Fruit fly (Drosophila melanogaster) whole organism, embryonic: Measurements from ENCODE around the gene CG13634.

Experiments
- CG13123 ChIP-seq: fragments of 200-800 bp; sonication (Bioruptor generic); optimal IDR thresholded peaks from 2 replicates; lab custom pipeline; 2016; ENCODE audit warnings: missing biosample characterization, missing genetic modification characterization
- CG15011 ChIP-seq: fragments of 200-800 bp; sonication (Bioruptor generic); optimal IDR thresholded peaks from 3 replicates; lab custom pipeline; 2018; ENCODE audit warnings: missing biosample characterization, mild to moderate bottlenecking, missing genetic modification characterization
- CG1603 ChIP-seq: fragments of 200-800 bp; sonication (Bioruptor generic); optimal IDR thresholded peaks from 2 replicates; lab custom pipeline; 2019; ENCODE audit warnings: missing biosample characterization, mild to moderate bottlenecking, missing genetic modification characterization, moderate library complexity
- CG16813 ChIP-seq: fragments of 200-800 bp; sonication (Bioruptor generic); IDR thresholded peaks from 3 replicates; pipeline ENCODE4 v1.3.6; 2022; ENCODE audit warnings: missing biosample characterization, missing genetic modification characterization; ENCODE audit not compliant: partially characterized antibody
- CG17328 ChIP-seq: fragments of 200-800 bp; sonication (Bioruptor generic); IDR thresholded peaks from 2 replicates; pipeline ENCODE4 v1.3.6; 2022; ENCODE audit warnings: missing biosample characterization, missing genetic modification characterization
- CG18011 ChIP-seq: fragments of 200-800 bp; sonication (Bioruptor generic); optimal IDR thresholded peaks from 2 replicates; lab custom pipeline; 2017; ENCODE audit warnings: missing biosample characterization, missing genetic modification characterization, mild to moderate bottlenecking, moderate library complexity, missing genotype
- CG2199 ChIP-seq: fragments of 200-800 bp; sonication (Bioruptor generic); IDR thresholded peaks from 3 replicates; pipeline ENCODE4 v1.3.6; 2022; ENCODE audit warnings: missing biosample characterization, missing genetic modification characterization
- CG2202 ChIP-seq: fragments of 200-800 bp; sonication (Bioruptor generic); optimal IDR thresholded peaks from 2 replicates; lab custom pipeline; 2018; ENCODE audit warnings: missing biosample characterization, mild to moderate bottlenecking, missing genetic modification characterization
- CG3163 ChIP-seq: fragments of 200-800 bp; sonication (Bioruptor generic); optimal IDR thresholded peaks from 3 replicates; lab custom pipeline; 2016; ENCODE audit warnings: missing biosample characterization, missing genetic modification characterization
- CG32772 ChIP-seq: fragments of 200-800 bp; sonication (Bioruptor generic); IDR thresholded peaks from 2 replicates; pipeline ENCODE4 v1.3.6; 2022; ENCODE audit warnings: missing biosample characterization, missing genetic modification characterization
- CG34224 ChIP-seq: fragments of 200-800 bp; sonication (Bioruptor generic); IDR thresholded peaks from 3 replicates; pipeline ENCODE4 v1.3.6; 2022; ENCODE audit warnings: missing biosample characterization, missing genetic modification characterization; ENCODE audit not compliant: partially characterized antibody
- CG3995 ChIP-seq: fragments of 200-800 bp; sonication (Bioruptor generic); optimal IDR thresholded peaks from 3 replicates; lab custom pipeline; 2016; ENCODE audit warnings: missing biosample characterization, missing genetic modification characterization
- CG4820 ChIP-seq: fragments of 200-800 bp; sonication (Bioruptor generic); optimal IDR thresholded peaks from 3 replicates; lab custom pipeline; 2016; ENCODE audit warnings: missing biosample characterization, missing genetic modification characterization
- CG6175 ChIP-seq: fragments of 200-800 bp; sonication (Bioruptor generic); IDR thresholded peaks from 3 replicates; pipeline ENCODE4 v1.3.6; 2022; ENCODE audit warnings: missing biosample characterization, missing genetic modification characterization
- CG8924 ChIP-seq: fragments of 200-800 bp; optimal IDR thresholded peaks from 3 replicates; lab custom pipeline; 2019; ENCODE audit warnings: missing biosample characterization, mild to moderate bottlenecking, missing genetic modification characterization, moderate library complexity
- CG9932 ChIP-seq: fragments of 200-800 bp; sonication (Bioruptor generic); IDR thresholded peaks from 2 replicates; pipeline ENCODE4 v1.3.6; 2022; ENCODE audit warnings: missing biosample characterization, missing genetic modification characterization
- Chrac-16 ChIP-seq: fragments of 200-800 bp; sonication (Bioruptor generic); optimal IDR thresholded peaks from 3 replicates; lab custom pipeline; 2016; ENCODE audit warnings: missing biosample characterization, missing genetic modification characterization
- CoRest ChIP-seq: fragments of 200-800 bp; sonication (Bioruptor generic); optimal IDR thresholded peaks from 3 replicates; lab custom pipeline; 2018; ENCODE audit warnings: missing biosample characterization, mild to moderate bottlenecking, missing genetic modification characterization, moderate library complexity
- Dll ChIP-seq: fragments of 200-800 bp; sonication (Bioruptor generic); IDR thresholded peaks from 4 replicates; pipeline ENCODE4 v1.3.6; 2022; ENCODE audit warnings: missing biosample characterization, missing genetic modification characterization; ENCODE audit not compliant: partially characterized antibody
- Doc2 ChIP-seq: fragments of 200-800 bp; sonication (Bioruptor generic); IDR thresholded peaks from 2 replicates; pipeline ENCODE4 v1.3.6; 2022; ENCODE audit warnings: missing biosample characterization, missing genetic modification characterization
- Dref ChIP-seq: fragments of 200-800 bp; sonication (Bioruptor generic); IDR thresholded peaks from 2 replicates; pipeline ENCODE4 v1.3.6; 2022; ENCODE audit warnings: missing biosample characterization, missing genetic modification characterization
- HLH54F ChIP-seq: fragments of 200-800 bp; sonication (Bioruptor generic); optimal IDR thresholded peaks from 3 replicates; lab custom pipeline; 2016; ENCODE audit warnings: missing biosample characterization, missing genetic modification characterization
- Hr39 ChIP-seq: fragments of >200 bp; optimal IDR thresholded peaks from 2 replicates; lab custom pipeline; 2017
- Lim3 ChIP-seq: fragments of 200-800 bp; sonication (Bioruptor generic); IDR thresholded peaks from 2 replicates; pipeline ENCODE4 v1.3.6; 2022; ENCODE audit warnings: missing biosample characterization, missing genetic modification characterization
- Lpt ChIP-seq: fragments of >200 bp; optimal IDR thresholded peaks from 2 replicates; lab custom pipeline; 2018; ENCODE audit warnings: missing biosample characterization, missing genetic modification characterization
- Mad ChIP-seq: fragments of 200-800 bp; sonication (Bioruptor generic); optimal IDR thresholded peaks from 2 replicates; lab custom pipeline; 2016; ENCODE audit warnings: missing biosample characterization, missing genetic modification characterization
- Meics ChIP-seq: fragments of 200-800 bp; sonication (Bioruptor generic); optimal IDR thresholded peaks from 2 replicates; lab custom pipeline; 2017; ENCODE audit warnings: missing biosample characterization, mild to moderate bottlenecking, missing genetic modification characterization
- Neu2 ChIP-seq: fragments of 200-800 bp; sonication (Bioruptor generic); optimal IDR thresholded peaks from 3 replicates; lab custom pipeline; 2016; ENCODE audit warnings: missing biosample characterization, missing genetic modification characterization, borderline replicate concordance
- Sox102F ChIP-seq: fragments of 200-800 bp; sonication (Bioruptor generic); optimal IDR thresholded peaks from 2 replicates; lab custom pipeline; 2018; ENCODE audit warnings: missing biosample characterization, mild to moderate bottlenecking, missing genetic modification characterization, moderate library complexity
- Sry-δ ChIP-seq: fragments of 200-800 bp; sonication (Bioruptor generic); optimal IDR thresholded peaks from 2 replicates; lab custom pipeline; 2016; ENCODE audit warnings: missing biosample characterization, missing genetic modification characterization
- TFAM ChIP-seq: fragments of 200-800 bp; sonication (Bioruptor generic); optimal IDR thresholded peaks from 2 replicates; lab custom pipeline; 2017; ENCODE audit warnings: missing biosample characterization, missing genetic modification characterization, inconsistent platforms
- Tbp ChIP-seq: fragments of >200 bp; optimal IDR thresholded peaks from 2 replicates; lab custom pipeline; 2018; ENCODE audit warnings: missing biosample characterization, missing genetic modification characterization
- aop ChIP-seq: fragments of 200-800 bp; sonication (Bioruptor generic); IDR thresholded peaks from 2 replicates; pipeline ENCODE4 v1.3.6; 2022; ENCODE audit warnings: missing biosample characterization, missing genetic modification characterization
- az2 ChIP-seq: fragments of 200-800 bp; sonication (Bioruptor generic); optimal IDR thresholded peaks from 3 replicates; lab custom pipeline; 2016; ENCODE audit warnings: missing biosample characterization, missing genetic modification characterization
- bowl ChIP-seq: fragments of 200-800 bp; sonication (Bioruptor generic); IDR thresholded peaks from 2 replicates; pipeline ENCODE4 v1.3.6; 2022; ENCODE audit warnings: missing biosample characterization, missing genetic modification characterization
- croc ChIP-seq: fragments of 200-800 bp; sonication (Bioruptor generic); conservative IDR thresholded peaks from 3 replicates; pipeline ENCODE4 v1.3.6; 2022; ENCODE audit warnings: missing biosample characterization, missing genetic modification characterization
- dan ChIP-seq: fragments of 200-800 bp; sonication (Bioruptor generic); IDR thresholded peaks from 2 replicates; pipeline ENCODE4 v1.3.6; 2022; ENCODE audit warnings: missing biosample characterization, missing genetic modification characterization
- gce ChIP-seq: fragments of 200-800 bp; sonication (Bioruptor generic); IDR thresholded peaks from 3 replicates; pipeline ENCODE4 v1.3.6; 2022; ENCODE audit warnings: missing biosample characterization, missing genetic modification characterization
- inv ChIP-seq: fragments of 200-800 bp; sonication (Bioruptor generic); IDR thresholded peaks from 2 replicates; pipeline ENCODE4 v1.3.6; 2022; ENCODE audit warnings: missing biosample characterization, missing genetic modification characterization; ENCODE audit not compliant: partially characterized antibody
- kni ChIP-seq: fragments of 200-800 bp; sonication (Bioruptor generic); optimal IDR thresholded peaks from 3 replicates; lab custom pipeline; 2017; ENCODE audit warnings: mild to moderate bottlenecking, missing biosample characterization, missing genetic modification reagents, missing genetic modification characterization
- lmd ChIP-seq: fragments of 200-800 bp; sonication (Bioruptor generic); IDR thresholded peaks from 2 replicates; pipeline ENCODE4 v1.3.6; 2022; ENCODE audit warnings: missing biosample characterization, missing genetic modification characterization
- lola ChIP-seq, 3 experiments: fragments of >200 bp in 2 of 3; fragments of 200-800 bp in 1 of 3; sonication (Bioruptor generic) in 1 of 3; optimal IDR thresholded peaks; 2 replicates each; lab custom pipeline; 2017 to 2019; ENCODE audit warnings: missing biosample characterization in 3 of 3, missing genetic modification characterization in 3 of 3, mild to moderate bottlenecking in 1 of 3, moderate library complexity in 1 of 3
- pb ChIP-seq: fragments of 200-800 bp; sonication (Bioruptor generic); optimal IDR thresholded peaks from 3 replicates; lab custom pipeline; 2016; ENCODE audit warnings: missing biosample characterization, missing genetic modification characterization
- sens ChIP-seq: fragments of 200-800 bp; sonication (Bioruptor generic); peaks from one replicate; lab custom pipeline; 2016; ENCODE audit warnings: missing biosample characterization, missing genetic modification characterization
- slp2 ChIP-seq: fragments of 200-800 bp; sonication (Bioruptor generic); optimal IDR thresholded peaks from 2 replicates; lab custom pipeline; 2016; ENCODE audit warnings: missing biosample characterization, missing genetic modification characterization
- so ChIP-seq: fragments of 200-800 bp; sonication (Bioruptor generic); IDR thresholded peaks from 3 replicates; pipeline ENCODE4 v1.3.6; 2022; ENCODE audit warnings: missing biosample characterization, missing genetic modification characterization
- tio ChIP-seq: fragments of 200-800 bp; sonication (Bioruptor generic); optimal IDR thresholded peaks from 2 replicates; lab custom pipeline; 2017; ENCODE audit warnings: missing biosample characterization, missing genetic modification characterization, inconsistent platforms
- tx ChIP-seq: fragments of 200-800 bp; sonication (Bioruptor generic); optimal IDR thresholded peaks from 2 replicates; lab custom pipeline; 2016; ENCODE audit warnings: missing biosample characterization, missing genetic modification characterization
- wdn ChIP-seq: fragments of 200-800 bp; sonication (Bioruptor generic); IDR thresholded peaks from 2 replicates; pipeline ENCODE4 v1.3.6; 2022; ENCODE audit warnings: missing biosample characterization, missing genetic modification characterization
- zen ChIP-seq: fragments of 200-800 bp; sonication (Bioruptor generic); optimal IDR thresholded peaks from 3 replicates; lab custom pipeline; 2018; ENCODE audit warnings: missing biosample characterization, mild to moderate bottlenecking, missing genetic modification characterization, moderate library complexity
- zen2 ChIP-seq: fragments of 200-800 bp; sonication (Bioruptor generic); IDR thresholded peaks from 3 replicates; pipeline ENCODE4 v1.3.6; 2022; ENCODE audit warnings: missing biosample characterization, missing genetic modification characterization; ENCODE audit not compliant: partially characterized antibody
- zfh2 ChIP-seq: fragments of 200-800 bp; sonication (Bioruptor generic); optimal IDR thresholded peaks from 2 replicates; lab custom pipeline; 2016; ENCODE audit warnings: missing biosample characterization, missing genetic modification characterization

Gene CG13634

DNA sequence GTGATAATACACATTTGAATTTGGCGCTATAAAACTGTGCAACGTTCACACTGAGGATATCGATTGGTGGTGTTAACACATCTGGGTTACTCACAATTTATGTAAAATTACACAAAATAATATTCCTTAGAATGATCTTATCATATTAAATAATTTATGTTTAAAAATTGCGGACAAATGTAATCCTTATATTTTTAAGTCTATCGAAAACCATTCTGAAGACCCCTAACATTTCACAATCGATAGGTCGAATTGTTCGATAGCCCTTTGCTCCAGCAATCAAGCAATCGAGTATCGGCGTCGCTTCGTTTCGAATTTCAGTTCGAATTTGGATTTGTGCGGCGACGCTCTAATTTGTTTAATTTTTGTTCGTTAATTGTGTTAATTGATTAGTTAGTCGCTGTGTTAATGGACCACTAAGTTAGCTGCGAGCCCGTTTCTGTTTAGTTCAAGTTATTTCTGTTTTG is 36.3 kb downstream of the CG13634 start, which contains the start of gene asp (continued):
- TF ChIP-seq Tbp, result no peak
- peak; percentile 26; the same call in 1 of the 2 replicates for TF ChIP-seq lmd
- TF ChIP-seq Lim3 (GFP tag; lab: Robert Waterston, UW), result no peak
- peak; percentile 93 for TF ChIP-seq Dref (GFP tag; lab: Robert Waterston, UW)
- TF ChIP-seq tx, result no peak
- TF ChIP-seq dan (GFP tag; lab: Robert Waterston, UW), result no peak
- TF ChIP-seq CG13123, result no peak
- peak; percentile 89 for TF ChIP-seq CG16813 (GFP tag; lab: Robert Waterston, UW)
- TF ChIP-seq az2 (GFP tag; lab: Kevin White, UChicago), result peak; percentile 30
- no peak for TF ChIP-seq HLH54F
- TF ChIP-seq CG32772 (GFP tag; lab: Robert Waterston, UW), result no peak
- TF ChIP-seq CG9932 (GFP tag; lab: Robert Waterston, UW), result 0 out of 2 replicates have a peak, but pooled peaks have one; percentile 30
- no peak for TF ChIP-seq CG3995 (GFP tag; lab: Kevin White, UChicago)
- peak; percentile 86 for TF ChIP-seq CG34224
- no peak for TF ChIP-seq wdn (GFP tag; lab: Robert Waterston, UW)
- TF ChIP-seq TFAM (GFP tag; lab: Kevin White, UChicago), result no peak
- no peak for TF ChIP-seq Mad (GFP tag; lab: Kevin White, UChicago)
- no peak for TF ChIP-seq Neu2 (GFP tag; lab: Kevin White, UChicago)
- no peak for TF ChIP-seq Meics (GFP tag; lab: Kevin White, UChicago)
- peak; percentile 93 for TF ChIP-seq Dll (GFP tag; lab: Robert Waterston, UW)
- no peak for TF ChIP-seq CG2199 (GFP tag; lab: Robert Waterston, UW)
- TF ChIP-seq tio (GFP tag; lab: Kevin White, UChicago), result no peak
- no peak for TF ChIP-seq so (GFP tag; lab: Robert Waterston, UW)
- TF ChIP-seq Sry-δ, result peak; percentile 67
- TF ChIP-seq Sox102F (GFP tag; lab: Kevin White, UChicago), result no peak
- peak; percentile 24 for TF ChIP-seq CG8924 (tag; lab: Kevin White, UChicago)
- no peak for TF ChIP-seq bowl (GFP tag; lab: Robert Waterston, UW)
- no peak for TF ChIP-seq Lpt
- no peak for TF ChIP-seq Hr39 (lab: Kevin White, UChicago)
- no peak for TF ChIP-seq Doc2 (GFP tag; lab: Robert Waterston, UW)
- peak; percentile 27 for TF ChIP-seq Chrac-16
- no peak for TF ChIP-seq CG15011
- no peak for TF ChIP-seq lola (GFP tag; optimal IDR thresholded peaks at IDR 0.05; lab: Kevin White, UChicago)
- no peak for TF ChIP-seq CG4820 (GFP tag; lab: Kevin White, UChicago)
- TF ChIP-seq aop (GFP tag; lab: Robert Waterston, UW), result no peak
- TF ChIP-seq zfh2, result no peak
- TF ChIP-seq CG6175, result no peak
- peak; percentile 74 for TF ChIP-seq inv (GFP tag; lab: Robert Waterston, UW)
- no peak for TF ChIP-seq croc (GFP tag; lab: Robert Waterston, UW)
- no peak for TF ChIP-seq CoRest (tag; lab: Kevin White, UChicago)
- TF ChIP-seq zen2 (GFP tag; lab: Robert Waterston, UW), result peak; percentile 54
- TF ChIP-seq CG3163, result no peak
- no peak for TF ChIP-seq slp2 (GFP tag; lab: Kevin White, UChicago)
- peak; percentile 91 for TF ChIP-seq sens (GFP tag; lab: Kevin White, UChicago)
- no peak for TF ChIP-seq gce
- no peak for TF ChIP-seq CG17328 (GFP tag; lab: Robert Waterston, UW)
- TF ChIP-seq zen (tag; lab: Kevin White, UChicago), result no peak
- TF ChIP-seq pb (GFP tag; lab: Kevin White, UChicago), result no peak
- no peak for TF ChIP-seq CG1603
- TF ChIP-seq CG18011 (GFP tag; lab: Kevin White, UChicago), result no peak
- TF ChIP-seq kni (GFP tag; lab: Kevin White, UChicago), result no peak
- TF ChIP-seq CG2202, result no peak
